Worm (Caenorhabditis elegans): Measurements from ENCODE around the gene ddr-1.

- no peak for TF ChIP-seq ztf-11 (tag; optimal IDR thresholded peaks at IDR 0.05)
- TF ChIP-seq skn-1 (tag; optimal IDR thresholded peaks at IDR 0.05), result no peak
- TF ChIP-seq snpc-4 (tag; optimal IDR thresholded peaks at IDR 0.05), result no peak
- no peak for TF ChIP-seq nhr-12 (tag; optimal IDR thresholded peaks at IDR 0.05)
- TF ChIP-seq ama-1 (optimal IDR thresholded peaks at IDR 0.05), result no peak
- TF ChIP-seq nhr-237 (tag; optimal IDR thresholded peaks at IDR 0.05), result no peak
- no peak for TF ChIP-seq unc-39 (tag; optimal IDR thresholded peaks at IDR 0.05)
- no peak for TF ChIP-seq lin-39 (tag; optimal IDR thresholded peaks at IDR 0.05)
- no peak for TF ChIP-seq nhr-6 (tag; optimal IDR thresholded peaks at IDR 0.05)
- no peak for TF ChIP-seq alr-1 (tag; optimal IDR thresholded peaks at IDR 0.05)
- no peak for TF ChIP-seq sem-4 (tag; optimal IDR thresholded peaks at IDR 0.05)
- TF ChIP-seq egl-27 (tag; optimal IDR thresholded peaks at IDR 0.05), result no peak
Measured at ce11 chrX:5485284-5485927, 24.4 kb downstream of the ddr-1 start.

Measured in whole organism, L2 larva.